Worm (Caenorhabditis elegans): ENCODE data around the gene nlp-2.

- no peak for TF ChIP-seq pqm-1 (tag; optimal IDR thresholded peaks at IDR 0.05)
- TF ChIP-seq nhr-11 (tag; optimal IDR thresholded peaks at IDR 0.05) = no peak
- TF ChIP-seq tbx-2 (tag; optimal IDR thresholded peaks at IDR 0.05) = no peak
- TF ChIP-seq C08G9.2 (tag; optimal IDR thresholded peaks at IDR 0.05) = no peak
- no peak for TF ChIP-seq elt-2 (tag; optimal IDR thresholded peaks at IDR 0.05)
- no peak for TF ChIP-seq hlh-8 (tag; optimal IDR thresholded peaks at IDR 0.05)
- TF ChIP-seq pat-9 (tag; optimal IDR thresholded peaks at IDR 0.05) = no peak
- TF ChIP-seq fkh-10 (GFP tag; optimal IDR thresholded peaks at IDR 0.05) = no peak
- no peak for TF ChIP-seq nfya-1 (tag; optimal IDR thresholded peaks at IDR 0.05)
- TF ChIP-seq nhr-232 (tag; optimal IDR thresholded peaks at IDR 0.05) = no peak
- no peak for TF ChIP-seq dmd-4 (tag; optimal IDR thresholded peaks at IDR 0.05; ENCODE audit: borderline replicate concordance)
- no peak for TF ChIP-seq ceh-48 (tag; optimal IDR thresholded peaks at IDR 0.05)
- TF ChIP-seq ceh-18 (tag; optimal IDR thresholded peaks at IDR 0.05) = no peak
- no peak for TF ChIP-seq K02D7.2 (tag; optimal IDR thresholded peaks at IDR 0.05)
Measured at ce11 chrX:2319238-2319637, 25.3 kb downstream of the nlp-2 start, which contains the start of gene aakg-4.

Data from whole organism, late embryonic.